Worm (Caenorhabditis elegans): ENCODE results near the gene aqp-10.

- TF ChIP-seq elt-3 (tag; optimal IDR thresholded peaks at IDR 0.05), result no peak
- no peak for TF ChIP-seq sup-37 (GFP tag; optimal IDR thresholded peaks at IDR 0.05)
- TF ChIP-seq snpc-4 (tag; optimal IDR thresholded peaks at IDR 0.05), result no peak
- no peak for TF ChIP-seq zag-1 (tag; optimal IDR thresholded peaks at IDR 0.05)
Observed at ce11 chrII:9753730-9754129, 15.9 kb downstream of the aqp-10 start, which contains the start of gene ZK1321.1.

Data from whole organism, L1 larva.